Worm (Caenorhabditis elegans): Measurements from ENCODE around the gene W06A7.2.

W06A7.2 gene

ce11 chrV:14848510-14849206, 27.0 kb downstream of the W06A7.2 start (continued):
- TF ChIP-seq unc-86 (tag; optimal IDR thresholded peaks at IDR 0.05) (no peak), ztf-11 (tag; optimal IDR thresholded peaks at IDR 0.05) (no peak), grh-1 (GFP tag; IDR thresholded peaks at IDR 0.05) (peak; percentile 42; the same call in 1 of the 2 replicates), ets-5 (GFP tag; IDR thresholded peaks at IDR 0.05) (no peak), hlh-4 (tag; optimal IDR thresholded peaks at IDR 0.05) (no peak), mdl-1 (tag; optimal IDR thresholded peaks at IDR 0.05) (peak in 1 of 2 experiments; percentile 97), nhr-76 (tag; optimal IDR thresholded peaks at IDR 0.05) (no peak)

ce11 chrV:14849628-14850027, 28.0 kb downstream of the W06A7.2 start:
- TF ChIP-seq aly-2 (tag; optimal IDR thresholded peaks at IDR 0.05), result no peak
- peak; percentile 12 to 50 (median 40) for TF ChIP-seq dpl-1 (GFP tag; optimal IDR thresholded peaks at IDR 0.05)
- peak; percentile 79 for TF ChIP-seq nhr-71 (tag; optimal IDR thresholded peaks at IDR 0.05)
- TF ChIP-seq mdl-1 (tag; optimal IDR thresholded peaks at IDR 0.05), result peak in 1 of 2 experiments; percentile 83
- peak in 3 of 6 experiments; percentile 1 to 98 (median 83) for TF ChIP-seq elt-3 (tag; optimal IDR thresholded peaks at IDR 0.05)
- TF ChIP-seq hlh-17 (GFP tag; optimal IDR thresholded peaks at IDR 0.05; ENCODE audit: borderline replicate concordance), result no peak
- TF ChIP-seq sptf-1 (tag; optimal IDR thresholded peaks at IDR 0.05), result no peak
- TF ChIP-seq unc-130 (tag; optimal IDR thresholded peaks at IDR 0.05), result peak; percentile 73
- TF ChIP-seq lin-14 (GFP tag; optimal IDR thresholded peaks at IDR 0.05), result peak; percentile 91
- TF ChIP-seq efl-1 (optimal IDR thresholded peaks at IDR 0.05), result peak; percentile 27 to 43
- peak; percentile 20 to 84 for TF ChIP-seq efl-1 (GFP tag; optimal IDR thresholded peaks at IDR 0.05 in 1 of 2)
- TF ChIP-seq nhr-76 (tag; optimal IDR thresholded peaks at IDR 0.05), result no peak
- no peak for TF ChIP-seq fkh-4 (tag; optimal IDR thresholded peaks at IDR 0.05; ENCODE audit: borderline replicate concordance)
- no peak for TF ChIP-seq ztf-4 (tag; optimal IDR thresholded peaks at IDR 0.05)
- TF ChIP-seq skn-1 (tag; optimal IDR thresholded peaks at IDR 0.05), result peak; percentile 52
- TF ChIP-seq rnt-1 (tag; optimal IDR thresholded peaks at IDR 0.05), result peak; percentile 46
- TF ChIP-seq fos-1 (tag; optimal IDR thresholded peaks at IDR 0.05), result peak; percentile 24
- peak; percentile 2 for TF ChIP-seq egl-13 (tag; optimal IDR thresholded peaks at IDR 0.05)
- no peak for TF ChIP-seq ces-1 (GFP tag; optimal IDR thresholded peaks at IDR 0.05)
- TF ChIP-seq grh-1 (GFP tag; IDR thresholded peaks at IDR 0.05), result no peak
- TF ChIP-seq ztf-11 (tag; optimal IDR thresholded peaks at IDR 0.05), result no peak
- peak; percentile 63 for TF ChIP-seq C16A3.4 (tag; optimal IDR thresholded peaks at IDR 0.05)
- no peak for TF ChIP-seq Y116A8C.19 (tag; optimal IDR thresholded peaks at IDR 0.05; ENCODE audit: borderline replicate concordance)
- TF ChIP-seq vab-15 (tag; optimal IDR thresholded peaks at IDR 0.05), result peak; percentile 55
- no peak for TF ChIP-seq aha-1 (tag; optimal IDR thresholded peaks at IDR 0.05)
- no peak for TF ChIP-seq ceh-63 (GFP tag; optimal IDR thresholded peaks at IDR 0.05)
- peak; percentile 78 for TF ChIP-seq pag-3 (tag; optimal IDR thresholded peaks at IDR 0.05; ENCODE audit: borderline replicate concordance, insufficient read depth)
- no peak for TF ChIP-seq F16B12.6 (tag; optimal IDR thresholded peaks at IDR 0.05)
- no peak for TF ChIP-seq pax-3 (tag; optimal IDR thresholded peaks at IDR 0.05)
- TF ChIP-seq unc-30 (tag; optimal IDR thresholded peaks at IDR 0.05), result no peak
- TF ChIP-seq hlh-4 (tag; optimal IDR thresholded peaks at IDR 0.05), result no peak
- no peak for TF ChIP-seq tlp-1 (tag; optimal IDR thresholded peaks at IDR 0.05)
- peak; percentile 68 for TF ChIP-seq mep-1 (tag; optimal IDR thresholded peaks at IDR 0.05)
- peak; percentile 92 for TF ChIP-seq nhr-85 (tag)
- peak; percentile 6 for TF ChIP-seq irx-1 (tag; optimal IDR thresholded peaks at IDR 0.05)
- no peak for TF ChIP-seq fkh-10 (GFP tag; optimal IDR thresholded peaks at IDR 0.05)
- TF ChIP-seq zip-4 (GFP tag; optimal IDR thresholded peaks at IDR 0.05), result no peak
- TF ChIP-seq mef-2 (tag; optimal IDR thresholded peaks at IDR 0.05), result no peak
- no peak for TF ChIP-seq efl-3 (GFP tag; optimal IDR thresholded peaks at IDR 0.05)
- no peak for TF ChIP-seq C34B4.2 (tag; optimal IDR thresholded peaks at IDR 0.05)
- peak; percentile 52 for TF ChIP-seq elt-2 (tag; optimal IDR thresholded peaks at IDR 0.05)
- TF ChIP-seq lin-35 (GFP tag; optimal IDR thresholded peaks at IDR 0.05), result peak; percentile 51 to 79
- TF ChIP-seq ceh-90 (tag; optimal IDR thresholded peaks at IDR 0.05), result no peak
- TF ChIP-seq nhr-11 (tag; optimal IDR thresholded peaks at IDR 0.05), result peak; percentile 27
- peak in 1 of 3 experiments; percentile 62 for TF ChIP-seq ceh-82 (tag; optimal IDR thresholded peaks at IDR 0.05)
- TF ChIP-seq C04F5.9 (tag; optimal IDR thresholded peaks at IDR 0.05), result no peak
- TF ChIP-seq isw-1 (GFP tag; IDR thresholded peaks at IDR 0.05), result no peak
